Worm (Caenorhabditis elegans) whole organism, dauer: ENCODE measurements around the gene set-8.

Experiments used
- unc-62 ChIP-seq: sonication (generic microtip); optimal IDR thresholded peaks from 2 replicates; lab custom pipeline; 2017; ENCODE audit warnings: missing biosample characterization, missing genetic modification reagents, missing genetic modification characterization

Gene set-8

ce11 chrX:13435790-13436472 lies 10.6 kb upstream of the set-8 start, which contains the start of gene jmjd-3.3:
jmjd-3.3 (plus strand) TSS chrX:13436422.
- TF ChIP-seq unc-62 (GFP tag; lab: Kevin White, UChicago), result no peak

DNA sequence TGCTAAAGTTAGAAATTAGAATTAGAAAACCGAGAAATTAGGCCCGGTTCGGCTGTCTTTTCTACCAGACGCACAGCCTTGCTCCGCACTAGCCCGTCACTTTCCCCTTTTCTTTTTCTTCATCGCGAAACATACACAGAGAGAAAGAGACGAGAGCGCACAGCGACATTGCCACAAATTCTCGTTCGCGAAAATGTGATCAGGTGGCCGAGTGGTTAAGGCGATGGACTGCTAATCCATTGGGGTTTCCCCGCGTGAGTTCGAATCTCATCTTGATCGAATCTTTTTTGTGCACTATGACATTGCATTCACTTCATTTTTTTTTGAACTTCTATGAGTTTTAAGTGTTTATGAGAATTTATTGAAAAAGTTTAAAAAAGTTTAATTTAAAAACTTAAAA lies 4.1 kb upstream of the set-8 start:
- TF ChIP-seq unc-62 (GFP tag; lab: Kevin White, UChicago), result no peak

ce11 chrX:13443283-13443682 lies 3.2 kb upstream of the set-8 start:
- TF ChIP-seq unc-62 (GFP tag; lab: Kevin White, UChicago), result no peak

DNA sequence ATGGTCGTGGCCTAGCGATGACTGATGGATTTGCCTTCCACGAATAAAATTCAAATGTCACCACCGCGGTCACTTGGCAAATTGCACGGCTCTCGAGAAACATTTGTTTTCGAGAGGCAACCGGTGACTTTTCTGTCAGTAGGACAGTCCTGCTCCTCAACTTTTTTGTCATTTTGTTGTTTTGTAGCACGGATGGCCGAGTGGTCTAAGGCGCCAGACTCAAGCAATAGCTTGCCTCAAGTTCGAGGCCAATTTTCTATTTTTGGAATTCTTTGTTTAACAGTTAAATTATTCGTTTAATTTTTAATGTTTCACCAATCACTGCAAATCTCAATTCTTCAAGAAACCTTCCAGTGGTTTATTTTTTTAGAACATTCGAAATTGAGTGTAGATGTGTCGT lies 2.3 kb upstream of the set-8 start:
- no peak for TF ChIP-seq unc-62 (GFP tag; lab: Kevin White, UChicago)

DNA sequence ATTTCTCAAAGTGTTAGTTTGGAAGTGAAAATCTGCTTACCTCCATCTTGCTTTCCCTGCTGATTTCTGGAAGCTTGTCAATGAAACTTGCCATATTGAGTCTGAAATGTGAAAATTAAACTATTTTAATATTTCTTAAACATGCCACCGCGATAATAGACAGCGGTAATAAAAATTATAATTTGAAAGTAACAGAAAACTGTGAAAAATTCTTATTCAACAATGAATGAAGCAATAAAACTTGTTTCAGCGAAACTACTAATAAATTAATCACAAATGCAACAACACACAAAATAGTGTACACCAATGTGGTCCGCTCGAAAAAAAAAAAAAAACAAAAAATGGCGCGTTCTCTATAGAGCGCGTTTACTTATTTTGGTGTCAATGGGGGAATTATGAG lies 5.1 kb downstream of the set-8 start, which contains the start of gene F02D10.6:
F02D10.6 (minus strand) TSS at position 101 of the 400 bp plus-strand sequence.
- TF ChIP-seq unc-62 (GFP tag; lab: Kevin White, UChicago), result no peak

DNA sequence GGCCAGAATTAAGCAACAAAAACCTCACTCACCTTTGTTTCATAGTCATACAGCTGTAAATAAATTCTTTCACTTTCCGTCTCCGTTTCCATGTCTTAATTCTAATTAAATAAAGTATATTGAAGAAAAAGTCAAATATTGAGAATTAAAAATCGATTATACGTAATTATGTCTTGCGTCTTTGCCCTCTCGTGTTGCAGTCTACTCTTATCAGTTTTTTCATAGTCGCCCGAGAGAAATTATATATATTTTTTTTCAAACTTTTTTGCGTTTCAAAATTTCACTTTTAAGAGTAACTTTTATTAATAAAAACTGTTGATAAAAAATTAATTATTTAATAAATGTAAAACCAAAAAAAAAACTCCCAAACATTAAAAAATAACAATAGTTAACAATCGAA lies 9.9 kb downstream of the set-8 start, which contains the start of gene flr-1:
flr-1 (minus strand) TSS at position 101 of the 400 bp plus-strand sequence.
- no peak for TF ChIP-seq unc-62 (GFP tag; lab: Kevin White, UChicago)

- TF ChIP-seq unc-62 (GFP tag; lab: Kevin White, UChicago), result no peak
These were observed 16.0 kb downstream of the set-8 start, which contains the start of gene F02D10.3 for ce11 chrX:13462519-13462918. F02D10.3 (minus strand) TSS chrX:13462619.

ce11 chrX:13463793-13464192 lies 17.3 kb downstream of the set-8 start, which contains the start of gene F02D10.2:
F02D10.2 (minus strand) TSS chrX:13463893.
- no peak for TF ChIP-seq unc-62 (GFP tag; lab: Kevin White, UChicago)

DNA sequence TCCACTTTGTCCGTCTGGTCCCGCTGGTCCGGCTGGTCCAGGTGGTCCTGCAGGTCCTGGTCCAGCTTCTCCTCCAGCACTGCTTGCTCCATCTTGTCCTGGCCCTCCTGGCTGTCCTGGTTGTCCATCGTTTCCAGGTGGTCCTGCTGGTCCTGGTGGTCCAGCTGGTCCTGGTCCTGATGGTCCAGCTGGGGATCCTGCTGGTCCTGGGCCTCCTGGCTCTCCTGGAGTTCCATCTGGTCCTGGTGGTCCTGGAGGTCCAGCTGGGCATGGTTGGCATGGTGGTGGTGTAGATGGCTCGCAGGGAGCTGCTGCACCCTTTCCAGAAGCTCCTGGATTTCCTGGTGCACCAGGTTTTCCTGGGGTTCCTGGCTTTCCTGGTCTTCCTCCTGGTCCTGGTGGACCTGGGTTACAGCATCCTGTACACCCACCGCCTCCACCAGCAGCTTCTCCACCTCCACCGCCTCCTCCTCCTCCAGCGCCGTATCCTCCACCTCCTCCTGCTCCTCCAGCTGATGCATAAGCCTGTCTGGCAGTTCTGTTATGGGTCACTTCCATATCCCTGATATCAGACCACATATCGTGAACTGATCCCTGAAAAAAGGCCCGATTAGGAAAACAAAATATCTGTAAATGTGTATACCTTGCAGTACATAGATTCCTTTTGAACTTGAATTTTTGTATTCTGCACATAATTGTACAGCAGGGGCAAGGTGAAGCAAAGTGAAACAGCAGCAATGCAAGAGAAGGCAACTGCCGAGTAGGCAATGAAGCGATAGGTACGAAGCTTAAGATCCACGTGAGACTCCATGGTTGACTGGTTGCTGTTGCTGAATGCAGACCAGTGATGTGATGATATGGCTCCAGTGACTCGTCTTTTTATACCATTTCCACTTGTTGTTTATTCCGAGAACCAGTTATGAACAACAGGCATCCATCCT lies 20.7 kb downstream of the set-8 start, which contains the start of gene col-183:
col-183 (minus strand) TSS at position 839 of the 941 bp plus-strand sequence.
- no peak for TF ChIP-seq unc-62 (GFP tag; lab: Kevin White, UChicago)

ce11 chrX:13469047-13469633 lies 22.6 kb downstream of the set-8 start, which contains the start of gene col-184:
col-184 (plus strand) TSS chrX:13469455.
- no peak for TF ChIP-seq unc-62 (GFP tag; lab: Kevin White, UChicago)

DNA sequence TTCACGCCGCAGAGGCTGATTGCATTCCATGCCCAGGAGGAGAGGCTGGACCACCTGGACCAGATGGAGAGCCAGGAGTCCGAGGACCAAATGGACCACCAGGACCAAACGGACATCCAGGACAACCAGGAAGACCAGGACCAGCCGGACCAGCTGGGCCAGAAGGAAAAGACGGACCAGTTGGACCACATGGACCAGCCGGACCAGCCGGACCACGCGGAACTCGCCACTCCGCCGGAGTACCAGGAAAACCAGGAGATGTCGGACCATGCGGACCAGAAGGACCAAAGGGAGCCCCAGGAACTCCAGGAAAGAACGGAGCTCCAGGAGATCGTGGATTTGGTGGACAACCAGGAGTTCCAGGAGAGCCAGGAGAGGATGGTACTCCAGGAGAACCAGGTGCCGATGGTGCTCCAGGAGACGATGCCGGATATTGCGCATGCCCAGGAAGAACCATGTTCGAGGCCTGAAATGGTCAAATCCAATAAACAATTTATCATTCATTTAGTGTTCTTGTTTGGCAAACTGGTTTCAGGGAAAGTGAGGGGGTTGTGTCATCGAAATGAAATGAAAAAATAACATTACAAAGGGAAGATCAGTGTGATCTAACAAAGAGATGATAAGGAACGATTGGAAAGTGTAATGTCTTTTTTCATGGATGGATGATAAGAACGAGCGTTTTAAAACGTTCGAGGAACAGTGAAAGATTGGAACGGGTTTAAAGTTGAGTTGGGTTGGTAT lies 23.6 kb downstream of the set-8 start:
- no peak for TF ChIP-seq unc-62 (GFP tag; lab: Kevin White, UChicago)

DNA sequence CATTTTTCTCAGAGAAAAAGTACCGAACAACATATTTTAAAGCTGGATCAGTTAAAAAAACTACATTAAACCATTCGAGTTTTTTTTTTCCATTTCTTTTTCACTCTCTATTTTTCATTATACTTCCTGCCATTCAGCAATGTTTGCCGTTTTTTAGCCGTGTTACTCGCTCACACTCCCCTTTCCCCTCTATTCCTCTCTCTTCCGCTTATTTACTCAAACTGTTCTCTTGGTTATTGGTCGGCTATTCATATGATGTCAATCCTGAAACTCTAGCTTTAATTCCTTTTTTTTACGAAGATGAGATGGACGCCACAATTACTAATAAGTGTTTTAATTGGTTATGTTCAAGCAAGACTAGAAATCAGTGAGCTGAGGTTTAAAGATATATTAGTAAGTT lies 25.3 kb downstream of the set-8 start, which contains the start of gene tre-4:
tre-4 (plus strand) TSS at position 301 of the 400 bp plus-strand sequence.
- no peak for TF ChIP-seq unc-62 (GFP tag; lab: Kevin White, UChicago)

ce11 chrX:13477356-13477755 lies 30.8 kb downstream of the set-8 start, which contains the start of gene efn-3:
efn-3 (minus strand) TSS chrX:13477456.
- no peak for TF ChIP-seq unc-62 (GFP tag; lab: Kevin White, UChicago)

DNA sequence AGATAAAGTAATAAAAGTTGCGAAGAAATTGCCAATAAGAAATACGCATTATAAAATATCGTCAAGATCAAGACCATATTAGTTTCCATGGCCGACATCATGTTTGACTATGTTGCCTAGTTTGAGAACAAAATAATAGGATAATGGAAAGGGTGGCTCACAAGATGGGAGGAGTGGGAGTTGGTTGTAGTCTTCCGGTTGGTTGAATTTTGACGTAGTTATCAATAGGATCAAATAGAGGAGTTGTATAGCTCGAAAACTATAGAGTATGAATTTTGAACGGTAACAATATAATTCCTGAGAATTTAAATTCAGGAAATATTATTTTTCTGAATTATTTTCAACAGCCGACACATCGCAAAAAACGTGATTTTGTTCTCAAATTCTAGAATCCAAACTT lies 35.2 kb downstream of the set-8 start, which contains the start of gene srd-50:
srd-50 (minus strand) TSS at position 101 of the 400 bp plus-strand sequence.
- TF ChIP-seq unc-62 (GFP tag; lab: Kevin White, UChicago), result no peak
